Worm (Caenorhabditis elegans) whole organism, mixed stage, embryonic: ENCODE data around the gene lys-6.

ENCODE experiments used
- M03D4.4 ChIP-seq: sonication (generic microtip); optimal IDR thresholded peaks from 2 replicates; lab custom pipeline; 2017; ENCODE audit warnings: mild to moderate bottlenecking, missing genetic modification characterization, missing compliant biosample characterization
- bed-3 ChIP-seq: fragments of 200-800 bp; sonication (Bioruptor generic); optimal IDR thresholded peaks from 3 replicates; lab custom pipeline; 2018; ENCODE audit warnings: mild to moderate bottlenecking, missing genetic modification characterization, moderate library complexity, missing compliant biosample characterization
- blmp-1 ChIP-seq: fragments of 150-350 bp; optimal IDR thresholded peaks from 2 replicates; lab custom pipeline; 2014; ENCODE audit warnings: missing biosample characterization, missing genetic modification characterization
- ceh-39 ChIP-seq: fragments of 150-350 bp; optimal IDR thresholded peaks from 2 replicates; lab custom pipeline; 2014; ENCODE audit warnings: missing biosample characterization, missing genetic modification characterization
- ceh-43 ChIP-seq: fragments of 200-800 bp; sonication (Bioruptor generic); optimal IDR thresholded peaks from 2 replicates; lab custom pipeline; 2018; ENCODE audit warnings: mild to moderate bottlenecking, missing genetic modification characterization, moderate library complexity, missing compliant biosample characterization
- ceh-83 ChIP-seq: fragments of 200-800 bp; sonication (Bioruptor generic); optimal IDR thresholded peaks from 2 replicates; lab custom pipeline; 2018; ENCODE audit warnings: mild to moderate bottlenecking, missing genetic modification characterization, missing compliant biosample characterization
- ces-1 ChIP-seq: fragments of 150-350 bp; optimal IDR thresholded peaks from 2 replicates; lab custom pipeline; 2014; ENCODE audit warnings: missing biosample characterization, missing genetic modification reagents, missing genetic modification characterization
- elt-1 ChIP-seq: sonication (generic microtip); optimal IDR thresholded peaks from 2 replicates; lab custom pipeline; 2017; ENCODE audit warnings: missing genetic modification characterization, mild to moderate bottlenecking, missing compliant biosample characterization, antibody characterized with exemption, moderate library complexity, borderline replicate concordance; ENCODE audit not compliant: insufficient read depth
- elt-3 ChIP-seq: fragments of 150-350 bp; optimal IDR thresholded peaks from 2 replicates; lab custom pipeline; 2014; ENCODE audit warnings: missing biosample characterization, missing genetic modification characterization
- flh-1 ChIP-seq: fragments of 200-800 bp; sonication (Bioruptor generic); optimal IDR thresholded peaks from 2 replicates; lab custom pipeline; 2018; ENCODE audit warnings: mild to moderate bottlenecking, missing genetic modification characterization, moderate library complexity, missing compliant biosample characterization
- hlh-1 ChIP-seq: fragments of 150-350 bp; optimal IDR thresholded peaks from 2 replicates; lab custom pipeline; 2014; ENCODE audit warnings: missing biosample characterization, missing genetic modification reagents, missing genetic modification characterization
- lin-13 ChIP-seq: fragments of 150-350 bp; optimal IDR thresholded peaks from 2 replicates; lab custom pipeline; 2014; ENCODE audit warnings: missing biosample characterization, missing genetic modification characterization
- lin-32 ChIP-seq: fragments of 200-800 bp; sonication (Bioruptor generic); optimal IDR thresholded peaks from 2 replicates; lab custom pipeline; 2018; ENCODE audit warnings: mild to moderate bottlenecking, missing genetic modification characterization, missing compliant biosample characterization
- lsy-2 ChIP-seq: fragments of 150-350 bp; optimal IDR thresholded peaks from 2 replicates; lab custom pipeline; 2014; ENCODE audit warnings: missing biosample characterization, missing genetic modification characterization
- mab-5 ChIP-seq: fragments of 150-350 bp; optimal IDR thresholded peaks from 2 replicates; lab custom pipeline; 2014; ENCODE audit warnings: missing biosample characterization, missing genetic modification characterization
- mep-1 ChIP-seq: fragments of 150-350 bp; optimal IDR thresholded peaks from 2 replicates; lab custom pipeline; 2017; ENCODE audit warnings: missing biosample characterization, missing genetic modification reagents, missing genetic modification characterization, inconsistent platforms
- mls-2 ChIP-seq: sonication (generic microtip); optimal IDR thresholded peaks from 2 replicates; lab custom pipeline; 2016; ENCODE audit warnings: mild to moderate bottlenecking, missing genetic modification characterization, moderate library complexity, missing compliant biosample characterization
- nhr-2 ChIP-seq: fragments of 150-350 bp; optimal IDR thresholded peaks from 2 replicates; lab custom pipeline; 2014; ENCODE audit warnings: missing biosample characterization, missing genetic modification characterization
- nhr-237 ChIP-seq: fragments of 150-350 bp; optimal IDR thresholded peaks from 2 replicates; lab custom pipeline; 2014; ENCODE audit warnings: missing biosample characterization, missing genetic modification characterization
- nhr-28 ChIP-seq: fragments of 150-350 bp; optimal IDR thresholded peaks from 2 replicates; lab custom pipeline; 2014; ENCODE audit warnings: missing biosample characterization, missing genetic modification characterization
- nhr-76 ChIP-seq: sonication (generic microtip); optimal IDR thresholded peaks from 2 replicates; lab custom pipeline; 2017; ENCODE audit warnings: missing biosample characterization, missing genetic modification characterization
- pha-4 ChIP-seq: fragments of 150-350 bp; optimal IDR thresholded peaks from 2 replicates; lab custom pipeline; 2018; ENCODE audit warnings: missing biosample characterization, missing genetic modification reagents, missing genetic modification characterization
- sem-2 ChIP-seq: fragments of 200-800 bp; sonication (Bioruptor generic); optimal IDR thresholded peaks from 2 replicates; lab custom pipeline; 2018; ENCODE audit warnings: mild to moderate bottlenecking, missing genetic modification characterization, missing compliant biosample characterization
- sptf-1 ChIP-seq: sonication (generic microtip); optimal IDR thresholded peaks from 2 replicates; lab custom pipeline; 2017; ENCODE audit warnings: mild to moderate bottlenecking, missing genetic modification characterization, moderate library complexity, missing compliant biosample characterization
- unc-120 ChIP-seq: sonication (generic microtip); optimal IDR thresholded peaks from 2 replicates; lab custom pipeline; 2017; ENCODE audit warnings: missing genetic modification characterization, missing compliant biosample characterization; ENCODE audit not compliant: poor library complexity, severe bottlenecking
- unc-39 ChIP-seq: fragments of 150-350 bp; optimal IDR thresholded peaks from 2 replicates; lab custom pipeline; 2014; ENCODE audit warnings: missing biosample characterization, missing genetic modification characterization
- unc-62 ChIP-seq: fragments of 150-350 bp; optimal IDR thresholded peaks from 2 replicates; lab custom pipeline; 2014; ENCODE audit warnings: missing biosample characterization, missing genetic modification reagents, missing genetic modification characterization
- zip-8 ChIP-seq: fragments of 150-350 bp; optimal IDR thresholded peaks from 2 replicates; lab custom pipeline; 2014; ENCODE audit warnings: missing biosample characterization, missing genetic modification characterization
- ztf-11 ChIP-seq: fragments of 150-350 bp; optimal IDR thresholded peaks from 2 replicates; lab custom pipeline; 2014; ENCODE audit warnings: missing biosample characterization, missing genetic modification characterization

lys-6 gene

ce11 chrIV:11650344-11650743, 22.6 kb upstream of the lys-6 start:
- TF ChIP-seq mls-2 (no peak), lin-32 (GFP tag; lab: Kevin White, UChicago) (no peak), pha-4 (tag; lab: Kevin White, UChicago) (no peak), mep-1 (tag; lab: Kevin White, UChicago) (no peak), unc-62 (no peak), nhr-237 (tag; lab: Kevin White, UChicago) (no peak)

- TF ChIP-seq elt-3 (tag; lab: Kevin White, UChicago) (no peak), hlh-1 (tag; lab: Kevin White, UChicago) (peak; percentile 15)
Observed at ce11 chrIV:11649031-11649430, 21.3 kb upstream of the lys-6 start, which contains the start of gene ZK809.8. Gene ZK809.8, minus strand, starts transcription at chrIV:11649064.

- TF ChIP-seq ceh-39 (tag; lab: Kevin White, UChicago) (no peak), ztf-11 (no peak), hlh-1 (tag; lab: Kevin White, UChicago) (peak; percentile 17)
Observed at ce11 chrIV:11646908-11647307, 19.2 kb upstream of the lys-6 start.

- TF ChIP-seq pha-4 (tag; lab: Kevin White, UChicago) = no peak
- no peak for TF ChIP-seq M03D4.4 (tag; lab: Kevin White, UChicago)
- no peak for TF ChIP-seq blmp-1 (tag; lab: Kevin White, UChicago)
- no peak for TF ChIP-seq ceh-39 (tag; lab: Kevin White, UChicago)
- no peak for TF ChIP-seq mep-1 (tag; lab: Kevin White, UChicago)
- no peak for TF ChIP-seq nhr-28 (tag; lab: Kevin White, UChicago)
- TF ChIP-seq mab-5 (tag; lab: Kevin White, UChicago) = no peak
- no peak for TF ChIP-seq sptf-1 (tag; lab: Kevin White, UChicago)
- no peak for TF ChIP-seq ces-1 (GFP tag; lab: Kevin White, UChicago)
- no peak for TF ChIP-seq ceh-83 (GFP tag; lab: Kevin White, UChicago)
- TF ChIP-seq lin-32 (GFP tag; lab: Kevin White, UChicago) = no peak
- TF ChIP-seq hlh-1 (tag; lab: Kevin White, UChicago) = no peak
Observed at ce11 chrIV:11645354-11645753, 17.6 kb upstream of the lys-6 start.

- TF ChIP-seq nhr-76 (tag; lab: Kevin White, UChicago) (no peak), blmp-1 (tag; lab: Kevin White, UChicago) (no peak), lin-13 (tag; lab: Kevin White, UChicago) (no peak), unc-120 (no peak), ceh-43 (GFP tag; lab: Kevin White, UChicago) (no peak), ceh-39 (tag; lab: Kevin White, UChicago) (no peak), flh-1 (no peak), ceh-83 (GFP tag; lab: Kevin White, UChicago) (no peak), zip-8 (tag; lab: Kevin White, UChicago) (no peak), mep-1 (tag; lab: Kevin White, UChicago) (no peak), elt-3 (tag; lab: Kevin White, UChicago) (no peak), M03D4.4 (tag; lab: Kevin White, UChicago) (no peak), sem-2 (GFP tag; lab: Kevin White, UChicago) (no peak), nhr-2 (tag; lab: Kevin White, UChicago) (no peak)
Observed at ce11 chrIV:11644705-11645104, 17.0 kb upstream of the lys-6 start.

- no peak for TF ChIP-seq pha-4 (tag; lab: Kevin White, UChicago)
- TF ChIP-seq bed-3 (GFP tag; lab: Kevin White, UChicago) = no peak
- TF ChIP-seq sem-2 (GFP tag; lab: Kevin White, UChicago) = no peak
- TF ChIP-seq elt-1 (tag; lab: Kevin White, UChicago) = no peak
- no peak for TF ChIP-seq blmp-1 (tag; lab: Kevin White, UChicago)
- TF ChIP-seq elt-3 (tag; lab: Kevin White, UChicago) = no peak
- no peak for TF ChIP-seq flh-1
Observed at ce11 chrIV:11643829-11644228, 16.1 kb upstream of the lys-6 start, which contains the start of gene prx-2. Gene prx-2, plus strand, starts transcription at chrIV:11644129.

- no peak for TF ChIP-seq nhr-28 (tag; lab: Kevin White, UChicago)
- TF ChIP-seq sptf-1 (tag; lab: Kevin White, UChicago) = no peak
- TF ChIP-seq mab-5 (tag; lab: Kevin White, UChicago) = no peak
- TF ChIP-seq ceh-43 (GFP tag; lab: Kevin White, UChicago) = no peak
- TF ChIP-seq unc-39 (tag; lab: Kevin White, UChicago) = no peak
- TF ChIP-seq ztf-11 = no peak
- no peak for TF ChIP-seq lsy-2 (tag; lab: Kevin White, UChicago)
- no peak for TF ChIP-seq pha-4 (tag; lab: Kevin White, UChicago)
- TF ChIP-seq mep-1 (tag; lab: Kevin White, UChicago) = no peak
Observed at ce11 chrIV:11641802-11642201, 14.1 kb upstream of the lys-6 start, which contains the start of gene ZK809.1. Gene ZK809.1, plus strand, starts transcription at chrIV:11642102.
